Fruit fly (Drosophila melanogaster) whole organism, embryonic: ENCODE measurements around the gene CG9702.

Experiments used
- Asciz ChIP-seq: fragments of 200-800 bp; sonication (Bioruptor generic); optimal IDR thresholded peaks from 2 replicates; lab custom pipeline; 2017; ENCODE audit warnings: missing biosample characterization, mild to moderate bottlenecking, missing genetic modification characterization, missing genetic modification reagents
- Atf3 ChIP-seq: fragments of 200-800 bp; sonication (Bioruptor generic); optimal IDR thresholded peaks from 3 replicates; lab custom pipeline; 2016; ENCODE audit warnings: missing biosample characterization, missing genetic modification characterization
- Bgb ChIP-seq: fragments of 200-800 bp; sonication (Bioruptor generic); IDR thresholded peaks from 2 replicates; pipeline ENCODE4 v1.3.6; 2022; ENCODE audit warnings: missing biosample characterization, missing genetic modification characterization; ENCODE audit not compliant: partially characterized antibody
- Bteb2 ChIP-seq: fragments of 200-800 bp; sonication (Bioruptor generic); optimal IDR thresholded peaks from 2 replicates; lab custom pipeline; 2016; ENCODE audit warnings: missing biosample characterization, missing genetic modification characterization
- CG1024 ChIP-seq: fragments of 200-800 bp; sonication (Bioruptor generic); IDR thresholded peaks from 2 replicates; pipeline ENCODE4 v1.3.6; 2022; ENCODE audit warnings: missing biosample characterization, missing genetic modification characterization
- CG10321 ChIP-seq: fragments of 200-800 bp; sonication (Bioruptor generic); IDR thresholded peaks from 2 replicates; pipeline ENCODE4 v1.3.6; 2022; ENCODE audit warnings: missing biosample characterization, missing genetic modification characterization
- CG11560 ChIP-seq: fragments of 200-800 bp; sonication (Bioruptor generic); IDR thresholded peaks from 3 replicates; pipeline ENCODE4 v1.3.6; 2022; ENCODE audit warnings: missing biosample characterization, missing genetic modification characterization
- CG12299 ChIP-seq: fragments of 200-800 bp; sonication (Bioruptor generic); optimal IDR thresholded peaks from 2 replicates; lab custom pipeline; 2018; ENCODE audit warnings: missing biosample characterization, mild to moderate bottlenecking, missing genetic modification characterization
- CG12391 ChIP-seq: fragments of 200-800 bp; sonication (Bioruptor generic); optimal IDR thresholded peaks from 3 replicates; lab custom pipeline; 2018; ENCODE audit warnings: missing biosample characterization, mild to moderate bottlenecking, missing genetic modification characterization, moderate library complexity
- CG13123 ChIP-seq: fragments of 200-800 bp; sonication (Bioruptor generic); optimal IDR thresholded peaks from 2 replicates; lab custom pipeline; 2016; ENCODE audit warnings: missing biosample characterization, missing genetic modification characterization
- CG16813 ChIP-seq: fragments of 200-800 bp; sonication (Bioruptor generic); IDR thresholded peaks from 3 replicates; pipeline ENCODE4 v1.3.6; 2022; ENCODE audit warnings: missing biosample characterization, missing genetic modification characterization; ENCODE audit not compliant: partially characterized antibody
- CG16863 ChIP-seq: fragments of 200-800 bp; sonication (Bioruptor generic); optimal IDR thresholded peaks from 3 replicates; lab custom pipeline; 2016; ENCODE audit warnings: missing biosample characterization, missing genetic modification characterization
- CG18619 ChIP-seq: fragments of 200-800 bp; sonication (Bioruptor generic); optimal IDR thresholded peaks from 3 replicates; lab custom pipeline; 2017; ENCODE audit warnings: missing biosample characterization, mild to moderate bottlenecking, missing genetic modification characterization
- CG2129 ChIP-seq: fragments of 200-800 bp; sonication (Bioruptor generic); IDR thresholded peaks from 2 replicates; pipeline ENCODE4 v1.3.6; 2022; ENCODE audit warnings: missing biosample characterization, missing genetic modification characterization; ENCODE audit not compliant: partially characterized antibody
- CG31365 ChIP-seq: fragments of 200-800 bp; sonication (Bioruptor generic); optimal IDR thresholded peaks from 2 replicates; lab custom pipeline; 2018; ENCODE audit warnings: missing biosample characterization, mild to moderate bottlenecking, missing genetic modification characterization
- CG31388 ChIP-seq: fragments of 200-800 bp; sonication (Bioruptor generic); optimal IDR thresholded peaks from 2 replicates; lab custom pipeline; 2016; ENCODE audit warnings: missing biosample characterization, missing genetic modification characterization
- CG4282 ChIP-seq: fragments of 200-800 bp; sonication (Bioruptor generic); optimal IDR thresholded peaks from 2 replicates; lab custom pipeline; 2016; ENCODE audit warnings: missing biosample characterization, missing genetic modification characterization
- CG6791 ChIP-seq: fragments of 200-800 bp; sonication (Bioruptor generic); IDR thresholded peaks from 3 replicates; pipeline ENCODE4 v1.3.6; 2022; ENCODE audit warnings: missing biosample characterization, missing genetic modification characterization; ENCODE audit not compliant: partially characterized antibody
- CG6813 ChIP-seq: fragments of 200-800 bp; sonication (Bioruptor generic); optimal IDR thresholded peaks from 2 replicates; lab custom pipeline; 2017; ENCODE audit warnings: missing biosample characterization, missing genetic modification characterization, mild to moderate bottlenecking, moderate library complexity, missing genetic modification reagents
- CG7987 ChIP-seq: fragments of 200-800 bp; sonication (Bioruptor generic); optimal IDR thresholded peaks from 2 replicates; lab custom pipeline; 2018; ENCODE audit warnings: missing biosample characterization, mild to moderate bottlenecking, missing genetic modification characterization, moderate library complexity
- CG8765 ChIP-seq: fragments of 200-800 bp; sonication (Bioruptor generic); IDR thresholded peaks from 2 replicates; pipeline ENCODE4 v1.3.6; 2022; ENCODE audit warnings: missing biosample characterization, missing genetic modification characterization
- CG9437 ChIP-seq: fragments of 200-800 bp; sonication (Bioruptor generic); optimal IDR thresholded peaks from 2 replicates; lab custom pipeline; 2018; ENCODE audit warnings: missing biosample characterization, mild to moderate bottlenecking, missing genetic modification characterization
- CG9609 ChIP-seq: fragments of 200-800 bp; sonication (Bioruptor generic); optimal IDR thresholded peaks from 3 replicates; lab custom pipeline; 2016; ENCODE audit warnings: missing biosample characterization, missing genetic modification characterization
- CG9797 ChIP-seq: fragments of 200-800 bp; sonication (Bioruptor generic); optimal IDR thresholded peaks from 3 replicates; lab custom pipeline; 2018; ENCODE audit warnings: missing biosample characterization, mild to moderate bottlenecking, missing genetic modification characterization
- CG9876 ChIP-seq: fragments of 200-800 bp; sonication (Bioruptor generic); optimal IDR thresholded peaks from 2 replicates; lab custom pipeline; 2016; ENCODE audit warnings: missing biosample characterization, missing genetic modification characterization
- Dll ChIP-seq: fragments of 200-800 bp; sonication (Bioruptor generic); IDR thresholded peaks from 4 replicates; pipeline ENCODE4 v1.3.6; 2022; ENCODE audit warnings: missing biosample characterization, missing genetic modification characterization; ENCODE audit not compliant: partially characterized antibody
- Ets97D ChIP-seq: fragments of 200-800 bp; sonication (Bioruptor generic); optimal IDR thresholded peaks from 3 replicates; lab custom pipeline; 2016; ENCODE audit warnings: missing biosample characterization, missing genetic modification characterization
- Fer1 ChIP-seq: fragments of 200-800 bp; sonication (Bioruptor generic); optimal IDR thresholded peaks from 2 replicates; lab custom pipeline; 2017; ENCODE audit warnings: missing biosample characterization, mild to moderate bottlenecking, missing genetic modification characterization
- HLH54F ChIP-seq: fragments of 200-800 bp; sonication (Bioruptor generic); optimal IDR thresholded peaks from 3 replicates; lab custom pipeline; 2016; ENCODE audit warnings: missing biosample characterization, missing genetic modification characterization
- Hmx ChIP-seq: fragments of 200-800 bp; sonication (Bioruptor generic); optimal IDR thresholded peaks from 2 replicates; lab custom pipeline; 2016; ENCODE audit warnings: missing biosample characterization, missing genetic modification characterization
- Hr78 ChIP-seq, 2 experiments: fragments of 200-800 bp in 1 of 2; fragments of >200 bp in 1 of 2; sonication (Bioruptor generic) in 1 of 2; optimal IDR thresholded peaks; 2 replicates each; lab custom pipeline; 2017 to 2019; ENCODE audit warnings: missing biosample characterization in 2 of 2, missing genetic modification characterization in 2 of 2, mild to moderate bottlenecking in 1 of 2, moderate library complexity in 1 of 2
- MESR4 ChIP-seq: fragments of 200-800 bp; sonication (Bioruptor generic); optimal IDR thresholded peaks from 2 replicates; lab custom pipeline; 2018; ENCODE audit warnings: missing biosample characterization, mild to moderate bottlenecking, missing genetic modification characterization, moderate library complexity
- Mes4 ChIP-seq: fragments of 200-800 bp; sonication (Bioruptor generic); optimal IDR thresholded peaks from 2 replicates; lab custom pipeline; 2016; ENCODE audit warnings: missing biosample characterization, missing genetic modification characterization
- Nf-YA ChIP-seq: fragments of 200-800 bp; sonication (Bioruptor generic); IDR thresholded peaks from 2 replicates; pipeline ENCODE4 v1.3.6; 2022; ENCODE audit warnings: missing biosample characterization, missing genetic modification characterization
- Ravus ChIP-seq: fragments of 200-800 bp; sonication (Bioruptor generic); IDR thresholded peaks from 2 replicates; pipeline ENCODE4 v1.3.6; 2022; ENCODE audit warnings: missing biosample characterization, missing genetic modification characterization
- amos ChIP-seq: fragments of 200-800 bp; sonication (Bioruptor generic); IDR thresholded peaks from 2 replicates; pipeline ENCODE4 v1.3.6; 2022; ENCODE audit warnings: missing biosample characterization, missing genetic modification characterization; ENCODE audit not compliant: partially characterized antibody
- bigmax ChIP-seq: fragments of 200-800 bp; sonication (Bioruptor generic); optimal IDR thresholded peaks from 2 replicates; lab custom pipeline; 2018; ENCODE audit warnings: missing biosample characterization, mild to moderate bottlenecking, missing genetic modification characterization
- croc ChIP-seq: fragments of 200-800 bp; sonication (Bioruptor generic); conservative IDR thresholded peaks from 3 replicates; pipeline ENCODE4 v1.3.6; 2022; ENCODE audit warnings: missing biosample characterization, missing genetic modification characterization
- ems ChIP-seq: fragments of 200-800 bp; sonication (Bioruptor generic); optimal IDR thresholded peaks from 3 replicates; lab custom pipeline; 2016; ENCODE audit warnings: missing biosample characterization, missing genetic modification characterization
- fd3F ChIP-seq: fragments of 200-800 bp; sonication (Bioruptor generic); optimal IDR thresholded peaks from 2 replicates; lab custom pipeline; 2018; ENCODE audit warnings: missing biosample characterization, mild to moderate bottlenecking, missing genetic modification characterization, moderate library complexity
- hbn ChIP-seq: fragments of 200-800 bp; sonication (Bioruptor generic); IDR thresholded peaks from 2 replicates; pipeline ENCODE4 v1.3.6; 2022; ENCODE audit warnings: missing biosample characterization, missing genetic modification characterization; ENCODE audit not compliant: partially characterized antibody
- hkb ChIP-seq, 2 experiments: fragments of 200-800 bp in 1 of 2; fragments of >200 bp in 1 of 2; sonication (Bioruptor generic) in 1 of 2; IDR thresholded peaks in 1 of 2; optimal IDR thresholded peaks in 1 of 2; 2 replicates each; pipeline versions ENCODE4 v1.3.6 to Lab custom; 2017 to 2022; ENCODE audit warnings: missing biosample characterization in 1 of 2, missing genetic modification characterization in 1 of 2
- lmd ChIP-seq: fragments of 200-800 bp; sonication (Bioruptor generic); IDR thresholded peaks from 2 replicates; pipeline ENCODE4 v1.3.6; 2022; ENCODE audit warnings: missing biosample characterization, missing genetic modification characterization
- mirr ChIP-seq: fragments of 200-800 bp; sonication (Bioruptor generic); optimal IDR thresholded peaks from 3 replicates; lab custom pipeline; 2018; ENCODE audit warnings: missing biosample characterization, mild to moderate bottlenecking, missing genetic modification characterization
- nmo ChIP-seq: fragments of 200-800 bp; sonication (Bioruptor generic); optimal IDR thresholded peaks from 2 replicates; lab custom pipeline; 2018; ENCODE audit warnings: missing biosample characterization, mild to moderate bottlenecking, missing genetic modification characterization, moderate library complexity
- pho ChIP-seq: fragments of 200-800 bp; sonication (Bioruptor generic); optimal IDR thresholded peaks from 2 replicates; lab custom pipeline; 2016; ENCODE audit warnings: missing biosample characterization, missing genetic modification characterization
- sna ChIP-seq: fragments of 200-800 bp; sonication (Bioruptor generic); IDR thresholded peaks from 2 replicates; pipeline ENCODE4 v1.3.6; 2022; ENCODE audit warnings: missing biosample characterization, missing genetic modification characterization; ENCODE audit not compliant: partially characterized antibody
- tap ChIP-seq: fragments of 200-800 bp; optimal IDR thresholded peaks from 3 replicates; lab custom pipeline; 2019; ENCODE audit warnings: missing biosample characterization, mild to moderate bottlenecking, missing genetic modification characterization, moderate library complexity

CG9702 gene

DNA sequence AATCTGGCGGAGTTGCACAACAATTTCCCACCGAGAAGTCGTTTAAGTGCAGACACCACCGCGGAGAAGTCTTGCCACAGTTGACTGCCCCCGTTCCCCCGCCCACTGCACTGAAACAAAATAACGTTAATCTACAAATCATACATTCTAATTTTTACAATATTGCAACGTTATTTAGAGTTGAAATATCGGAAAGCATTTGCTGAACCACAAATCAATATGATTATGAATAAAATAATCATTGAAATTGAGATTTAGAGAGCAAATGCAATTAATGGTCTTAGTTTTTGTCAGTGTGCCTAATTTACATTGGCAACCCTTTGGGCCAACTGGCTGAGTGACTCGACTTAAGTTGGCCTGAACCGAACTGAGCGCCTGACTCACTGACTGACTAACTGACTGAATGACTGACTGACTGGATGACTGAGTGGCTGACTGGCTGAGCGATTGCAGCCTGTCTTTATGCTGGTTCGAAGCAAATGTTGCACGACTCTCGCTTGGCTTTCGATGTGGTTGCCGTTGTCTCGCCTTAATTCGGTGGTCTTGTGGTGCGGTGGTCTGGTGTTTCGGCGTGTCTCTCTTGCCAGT is 8.6 kb upstream of the CG9702 start (continued):
- TF ChIP-seq CG10321 (GFP tag; lab: Robert Waterston, UW) (peak; percentile 40; the same call in 1 of the 2 replicates), Nf-YA (GFP tag; lab: Robert Waterston, UW) (peak; percentile 73), Hr78 (GFP tag; optimal IDR thresholded peaks at IDR 0.05; lab: Kevin White, UChicago) (peak in 1 of 2 experiments; percentile 66), CG9437 (GFP tag; lab: Kevin White, UChicago) (peak; percentile 65), hbn (GFP tag; lab: Robert Waterston, UW) (no peak), CG9609 (GFP tag; lab: Kevin White, UChicago) (peak; percentile 46), tap (tag; lab: Kevin White, UChicago) (peak; percentile 83), CG1024 (peak; percentile 71), CG31388 (GFP tag; lab: Kevin White, UChicago) (peak; percentile 8), mirr (GFP tag; lab: Kevin White, UChicago) (no peak), Bgb (GFP tag; lab: Robert Waterston, UW) (no peak), bigmax (GFP tag; lab: Kevin White, UChicago) (no peak), CG9797 (GFP tag; lab: Kevin White, UChicago) (no peak), lmd (GFP tag; lab: Robert Waterston, UW) (peak; percentile 83), amos (GFP tag; lab: Robert Waterston, UW) (no peak), CG2129 (GFP tag; lab: Robert Waterston, UW) (no peak), Atf3 (GFP tag; lab: Kevin White, UChicago) (peak; percentile 68), CG6813 (peak; percentile 51), CG11560 (tag; lab: Robert Waterston, UW) (no peak; the same call in 2 of the 3 replicates), ems (GFP tag; lab: Kevin White, UChicago) (no peak), pho (GFP tag; lab: Kevin White, UChicago) (peak; percentile 12), CG8765 (GFP tag; lab: Robert Waterston, UW) (peak; percentile 29; the same call in 1 of the 2 replicates), CG7987 (GFP tag; lab: Kevin White, UChicago) (peak; percentile 24), CG31365 (tag; lab: Kevin White, UChicago) (peak; percentile 48), Ravus (GFP tag; lab: Robert Waterston, UW) (no peak; the same call in 1 of the 2 replicates), CG16813 (GFP tag; lab: Robert Waterston, UW) (no peak), CG16863 (GFP tag; lab: Kevin White, UChicago) (peak; percentile 70), hkb (optimal IDR thresholded peaks at IDR 0.05; lab: Kevin White, UChicago) (no peak), hkb (GFP tag; IDR thresholded peaks at IDR 0.05; lab: Robert Waterston, UW) (peak; percentile 89), Dll (GFP tag; lab: Robert Waterston, UW) (no peak), Mes4 (GFP tag; lab: Kevin White, UChicago) (peak; percentile 58), CG18619 (peak; percentile 45), CG13123 (GFP tag; lab: Kevin White, UChicago) (peak; percentile 56), Bteb2 (peak; percentile 61), CG9876 (no peak), CG4282 (GFP tag; lab: Kevin White, UChicago) (no peak), Ets97D (GFP tag; lab: Kevin White, UChicago) (no peak), Fer1 (GFP tag; lab: Kevin White, UChicago) (no peak), HLH54F (peak; percentile 5), sna (no peak), fd3F (GFP tag; lab: Kevin White, UChicago) (peak; percentile 61), Asciz (GFP tag; lab: Kevin White, UChicago) (peak; percentile 78), MESR4 (GFP tag; lab: Kevin White, UChicago) (no peak), nmo (GFP tag; lab: Kevin White, UChicago) (peak; percentile 80), CG12391 (tag; lab: Kevin White, UChicago) (peak; percentile 86), croc (GFP tag; lab: Robert Waterston, UW) (peak; percentile 70; the same call in 2 of the 3 replicates), Hmx (GFP tag; lab: Kevin White, UChicago) (peak; percentile 2), CG12299 (tag; lab: Kevin White, UChicago) (peak; percentile 72), CG6791 (GFP tag; lab: Robert Waterston, UW) (no peak)
